Worm (Caenorhabditis elegans): ENCODE measurements around the gene ser-1.

- TF ChIP-seq mdl-1 (tag; optimal IDR thresholded peaks at IDR 0.05) (no peak), skn-1 (tag; optimal IDR thresholded peaks at IDR 0.05) (no peak), pqm-1 (tag; optimal IDR thresholded peaks at IDR 0.05) (no peak)
Observed at ce11 chrX:16536230-16536940, 43.2 kb upstream of the ser-1 start, which contains the start of gene pat-9.

Data from whole organism, L4 larva.